Worm (Caenorhabditis elegans): ENCODE results near the gene acs-6.

Gene acs-6

ce11 chrII:7061730-7062129, at the start of gene acs-6:
TSS of gene acs-6 (plus strand) at chrII:7062030.
- TF ChIP-seq ref-1 (GFP tag; conservative IDR thresholded peaks at IDR 0.05) (no peak), med-1 (GFP tag; optimal IDR thresholded peaks at IDR 0.05; ENCODE audit: insufficient read depth) (no peak), T22C8.4 (GFP tag; IDR thresholded peaks at IDR 0.05) (no peak), flt-1 (GFP tag; IDR thresholded peaks at IDR 0.05) (no peak), ztf-29 (GFP tag; IDR thresholded peaks at IDR 0.05) (no peak), ztf-23 (GFP tag; IDR thresholded peaks at IDR 0.05) (no peak), cog-1 (tag; optimal IDR thresholded peaks at IDR 0.05) (no peak), klf-2 (GFP tag; conservative IDR thresholded peaks at IDR 0.05) (no peak), tab-1 (GFP tag; IDR thresholded peaks at IDR 0.05) (no peak)

ce11 chrII:7012592-7012991, 49.2 kb upstream of the acs-6 start, which contains the start of gene sqv-7:
TSS of gene sqv-7 (minus strand) at chrII:7012692.
- TF ChIP-seq tab-1 (GFP tag; IDR thresholded peaks at IDR 0.05), result no peak
- no peak for TF ChIP-seq T22C8.4 (GFP tag; IDR thresholded peaks at IDR 0.05)
- TF ChIP-seq klf-2 (GFP tag; conservative IDR thresholded peaks at IDR 0.05), result no peak
- TF ChIP-seq cog-1 (tag; optimal IDR thresholded peaks at IDR 0.05), result no peak
- no peak for TF ChIP-seq ref-1 (GFP tag; conservative IDR thresholded peaks at IDR 0.05)
- TF ChIP-seq med-1 (GFP tag; optimal IDR thresholded peaks at IDR 0.05; ENCODE audit: insufficient read depth), result no peak
- no peak for TF ChIP-seq flt-1 (GFP tag; IDR thresholded peaks at IDR 0.05)
- no peak for TF ChIP-seq ztf-23 (GFP tag; IDR thresholded peaks at IDR 0.05)
- no peak for TF ChIP-seq ztf-29 (GFP tag; IDR thresholded peaks at IDR 0.05)

- TF ChIP-seq med-1 (GFP tag; optimal IDR thresholded peaks at IDR 0.05; ENCODE audit: insufficient read depth) (peak; percentile 10), flt-1 (GFP tag; IDR thresholded peaks at IDR 0.05) (no peak; the same call in 1 of the 2 replicates), klf-2 (GFP tag; conservative IDR thresholded peaks at IDR 0.05) (no peak)
Measured at ce11 chrII:7022370-7023001, 39.3 kb upstream of the acs-6 start, which contains the start of the genes lst-6 and lst-5. TSS of gene lst-6 (minus strand) at chrII:7022509. TSS of gene lst-5 (plus strand) at chrII:7022913.

ce11 chrII:7024897-7025852, 36.7 kb upstream of the acs-6 start, which contains the start of gene znf-598:
TSS of gene znf-598 (plus strand) at chrII:7025802.
- TF ChIP-seq ref-1 (GFP tag; conservative IDR thresholded peaks at IDR 0.05), result no peak
- TF ChIP-seq cog-1 (tag; optimal IDR thresholded peaks at IDR 0.05), result peak; percentile 4

ce11 chrII:7029524-7029923, 32.3 kb upstream of the acs-6 start:
- no peak for TF ChIP-seq cog-1 (tag; optimal IDR thresholded peaks at IDR 0.05)
- no peak for TF ChIP-seq klf-2 (GFP tag; conservative IDR thresholded peaks at IDR 0.05)
- TF ChIP-seq tab-1 (GFP tag; IDR thresholded peaks at IDR 0.05), result no peak
- TF ChIP-seq ref-1 (GFP tag; conservative IDR thresholded peaks at IDR 0.05), result no peak
- no peak for TF ChIP-seq ztf-23 (GFP tag; IDR thresholded peaks at IDR 0.05)
- no peak for TF ChIP-seq T22C8.4 (GFP tag; IDR thresholded peaks at IDR 0.05)
- TF ChIP-seq flt-1 (GFP tag; IDR thresholded peaks at IDR 0.05), result no peak
- no peak for TF ChIP-seq med-1 (GFP tag; optimal IDR thresholded peaks at IDR 0.05; ENCODE audit: insufficient read depth)
- no peak for TF ChIP-seq ztf-29 (GFP tag; IDR thresholded peaks at IDR 0.05)

ce11 chrII:7031137-7031697, 30.6 kb upstream of the acs-6 start:
- TF ChIP-seq med-1 (GFP tag; optimal IDR thresholded peaks at IDR 0.05; ENCODE audit: insufficient read depth) (no peak), ztf-29 (GFP tag; IDR thresholded peaks at IDR 0.05) (no peak), cog-1 (tag; optimal IDR thresholded peaks at IDR 0.05) (no peak), tab-1 (GFP tag; IDR thresholded peaks at IDR 0.05) (no peak), ztf-23 (GFP tag; IDR thresholded peaks at IDR 0.05) (no peak), T22C8.4 (GFP tag; IDR thresholded peaks at IDR 0.05) (no peak), flt-1 (GFP tag; IDR thresholded peaks at IDR 0.05) (no peak), ref-1 (GFP tag; conservative IDR thresholded peaks at IDR 0.05) (no peak), klf-2 (GFP tag; conservative IDR thresholded peaks at IDR 0.05) (no peak)

ce11 chrII:7037659-7038342, 24.0 kb upstream of the acs-6 start, which contains the start of gene cin-4:
TSS of gene cin-4 (plus strand) at chrII:7038292.
- TF ChIP-seq ztf-23 (GFP tag; IDR thresholded peaks at IDR 0.05) (no peak), T22C8.4 (GFP tag; IDR thresholded peaks at IDR 0.05) (no peak)

ce11 chrII:7042090-7042489, 19.7 kb upstream of the acs-6 start:
- TF ChIP-seq ref-1 (GFP tag; conservative IDR thresholded peaks at IDR 0.05), result 0 out of 2 replicates have a peak, but pooled peaks have one; percentile 34
- peak; percentile 72; the same call in 1 of the 2 replicates for TF ChIP-seq flt-1 (GFP tag; IDR thresholded peaks at IDR 0.05)
- 0 out of 2 replicates have a peak, but pooled peaks have one; percentile 19 for TF ChIP-seq klf-2 (GFP tag; conservative IDR thresholded peaks at IDR 0.05)
- peak; percentile 15; the same call in 1 of the 2 replicates for TF ChIP-seq tab-1 (GFP tag; IDR thresholded peaks at IDR 0.05)
- peak; percentile 49; the same call in 1 of the 2 replicates for TF ChIP-seq ztf-23 (GFP tag; IDR thresholded peaks at IDR 0.05)

- no peak for TF ChIP-seq cog-1 (tag; optimal IDR thresholded peaks at IDR 0.05)
- TF ChIP-seq tab-1 (GFP tag; IDR thresholded peaks at IDR 0.05), result 0 out of 2 replicates have a peak, but pooled peaks have one; percentile 59
Measured at ce11 chrII:7049470-7049869, 12.4 kb upstream of the acs-6 start.
